Fruit fly (Drosophila melanogaster) whole organism, embryonic: ENCODE measurements around the gene CG44040.

Experiments used
- Atf3 ChIP-seq: fragments of 200-800 bp; sonication (Bioruptor generic); optimal IDR thresholded peaks from 3 replicates; lab custom pipeline; 2016; ENCODE audit warnings: missing biosample characterization, missing genetic modification characterization
- Bgb ChIP-seq: fragments of 200-800 bp; sonication (Bioruptor generic); IDR thresholded peaks from 2 replicates; pipeline ENCODE4 v1.3.6; 2022; ENCODE audit warnings: missing biosample characterization, missing genetic modification characterization; ENCODE audit not compliant: partially characterized antibody
- CG11696 ChIP-seq: fragments of 200-800 bp; sonication (Bioruptor generic); IDR thresholded peaks from 2 replicates; pipeline ENCODE4 v1.3.6; 2022; ENCODE audit warnings: missing biosample characterization, missing genetic modification characterization
- CG13424 ChIP-seq: fragments of 200-800 bp; sonication (Bioruptor generic); optimal IDR thresholded peaks from 2 replicates; lab custom pipeline; 2019; ENCODE audit warnings: missing biosample characterization, mild to moderate bottlenecking, missing genetic modification characterization, moderate library complexity
- CG13624 ChIP-seq: fragments of 200-800 bp; sonication (Bioruptor generic); optimal IDR thresholded peaks from 2 replicates; lab custom pipeline; 2016; ENCODE audit warnings: missing biosample characterization, missing genetic modification characterization
- CG13894 ChIP-seq: fragments of 200-800 bp; sonication (Bioruptor generic); optimal IDR thresholded peaks from 3 replicates; lab custom pipeline; 2018; ENCODE audit warnings: missing biosample characterization, mild to moderate bottlenecking, missing genetic modification characterization, moderate library complexity
- CG14050 ChIP-seq: fragments of 200-800 bp; sonication (Bioruptor generic); IDR thresholded peaks from 3 replicates; pipeline ENCODE4 v1.3.6; 2022; ENCODE audit warnings: missing biosample characterization, missing genetic modification characterization
- CG1529 ChIP-seq: fragments of 200-800 bp; sonication (Bioruptor generic); optimal IDR thresholded peaks from 3 replicates; lab custom pipeline; 2018; ENCODE audit warnings: missing biosample characterization, missing genetic modification characterization
- CG17359 ChIP-seq: fragments of 200-800 bp; sonication (Bioruptor generic); optimal IDR thresholded peaks from 3 replicates; lab custom pipeline; 2018; ENCODE audit warnings: missing biosample characterization, mild to moderate bottlenecking, missing genetic modification characterization, moderate library complexity
- CG17361 ChIP-seq: fragments of 200-800 bp; sonication (Bioruptor generic); IDR thresholded peaks from 3 replicates; pipeline ENCODE4 v1.3.6; 2022; ENCODE audit warnings: missing biosample characterization, missing genetic modification characterization
- CG17385 ChIP-seq: fragments of 200-800 bp; sonication (Bioruptor generic); optimal IDR thresholded peaks from 3 replicates; lab custom pipeline; 2018; ENCODE audit warnings: missing biosample characterization, mild to moderate bottlenecking, missing genetic modification characterization
- CG31224 ChIP-seq: fragments of 200-800 bp; sonication (Bioruptor generic); IDR thresholded peaks from 2 replicates; pipeline ENCODE4 v1.3.6; 2022; ENCODE audit warnings: missing biosample characterization, missing genetic modification characterization
- CG31388 ChIP-seq: fragments of 200-800 bp; sonication (Bioruptor generic); optimal IDR thresholded peaks from 2 replicates; lab custom pipeline; 2016; ENCODE audit warnings: missing biosample characterization, missing genetic modification characterization
- CG31441 ChIP-seq: fragments of 200-800 bp; sonication (Bioruptor generic); IDR thresholded peaks from 2 replicates; pipeline ENCODE4 v1.3.6; 2022; ENCODE audit warnings: missing biosample characterization, missing genetic modification characterization
- CG3163 ChIP-seq: fragments of 200-800 bp; sonication (Bioruptor generic); optimal IDR thresholded peaks from 3 replicates; lab custom pipeline; 2016; ENCODE audit warnings: missing biosample characterization, missing genetic modification characterization
- CG43689 ChIP-seq: fragments of 200-800 bp; sonication (Bioruptor generic); IDR thresholded peaks from 2 replicates; pipeline ENCODE4 v1.3.6; 2022; ENCODE audit warnings: missing biosample characterization, missing genetic modification characterization
- CG4424 ChIP-seq: fragments of 200-800 bp; sonication (Bioruptor generic); optimal IDR thresholded peaks from 3 replicates; lab custom pipeline; 2016; ENCODE audit warnings: missing biosample characterization, missing genetic modification characterization
- CG7271 ChIP-seq: fragments of 200-800 bp; sonication (Bioruptor generic); optimal IDR thresholded peaks from 2 replicates; lab custom pipeline; 2018; ENCODE audit warnings: missing biosample characterization, mild to moderate bottlenecking, missing genetic modification characterization, moderate library complexity
- CG7357 ChIP-seq: fragments of 200-800 bp; sonication (Bioruptor generic); IDR thresholded peaks from 3 replicates; pipeline ENCODE4 v1.3.6; 2022; ENCODE audit warnings: missing biosample characterization, missing genetic modification characterization
- CG8388 ChIP-seq: fragments of 200-800 bp; sonication (Bioruptor generic); optimal IDR thresholded peaks from 2 replicates; lab custom pipeline; 2019; ENCODE audit warnings: missing biosample characterization, mild to moderate bottlenecking, missing genetic modification characterization, moderate library complexity
- CG9932 ChIP-seq: fragments of 200-800 bp; sonication (Bioruptor generic); IDR thresholded peaks from 2 replicates; pipeline ENCODE4 v1.3.6; 2022; ENCODE audit warnings: missing biosample characterization, missing genetic modification characterization
- Doc3 ChIP-seq: fragments of 200-800 bp; sonication (Bioruptor generic); IDR thresholded peaks from 3 replicates; pipeline ENCODE4 v1.3.6; 2022; ENCODE audit warnings: missing biosample characterization, missing genetic modification characterization; ENCODE audit not compliant: partially characterized antibody
- Dref ChIP-seq: fragments of 200-800 bp; sonication (Bioruptor generic); IDR thresholded peaks from 2 replicates; pipeline ENCODE4 v1.3.6; 2022; ENCODE audit warnings: missing biosample characterization, missing genetic modification characterization
- E2f1 ChIP-seq: fragments of 200-800 bp; sonication (Bioruptor generic); IDR thresholded peaks from 2 replicates; pipeline ENCODE4 v1.3.6; 2022; ENCODE audit warnings: missing biosample characterization, missing genetic modification characterization
- Gug ChIP-seq: fragments of 200-800 bp; sonication (Bioruptor generic); IDR thresholded peaks from 4 replicates; pipeline ENCODE4 v1.3.6; 2022; ENCODE audit warnings: missing biosample characterization, missing genetic modification characterization
- Hr51 ChIP-seq, 2 experiments: fragments of 200-800 bp; sonication (Bioruptor generic); optimal IDR thresholded peaks; 2 replicates in 1 of 2; 3 replicates in 1 of 2; lab custom pipeline; 2016 to 2018; ENCODE audit warnings: missing biosample characterization in 2 of 2, missing genetic modification characterization in 2 of 2, mild to moderate bottlenecking in 1 of 2, moderate library complexity in 1 of 2
- Hr78 ChIP-seq, 2 experiments: fragments of 200-800 bp in 1 of 2; fragments of >200 bp in 1 of 2; sonication (Bioruptor generic) in 1 of 2; optimal IDR thresholded peaks; 2 replicates each; lab custom pipeline; 2017 to 2019; ENCODE audit warnings: missing biosample characterization in 2 of 2, missing genetic modification characterization in 2 of 2, mild to moderate bottlenecking in 1 of 2, moderate library complexity in 1 of 2
- MBD-R2 ChIP-seq: fragments of 200-800 bp; sonication (Bioruptor generic); IDR thresholded peaks from 2 replicates; pipeline ENCODE4 v1.3.6; 2022; ENCODE audit warnings: missing biosample characterization, missing genetic modification characterization
- MESR4 ChIP-seq: fragments of 200-800 bp; sonication (Bioruptor generic); optimal IDR thresholded peaks from 2 replicates; lab custom pipeline; 2018; ENCODE audit warnings: missing biosample characterization, mild to moderate bottlenecking, missing genetic modification characterization, moderate library complexity
- NK7.1 ChIP-seq: fragments of 200-800 bp; sonication (Bioruptor generic); optimal IDR thresholded peaks from 3 replicates; lab custom pipeline; 2016; ENCODE audit warnings: missing biosample characterization, missing genetic modification characterization
- Nf-YC ChIP-seq: fragments of 200-800 bp; optimal IDR thresholded peaks from 3 replicates; lab custom pipeline; 2019; ENCODE audit warnings: missing biosample characterization, mild to moderate bottlenecking, missing genetic modification characterization, moderate library complexity
- PHDP ChIP-seq: fragments of 200-800 bp; sonication (Bioruptor generic); optimal IDR thresholded peaks from 3 replicates; lab custom pipeline; 2018; ENCODE audit warnings: missing biosample characterization, mild to moderate bottlenecking, missing genetic modification characterization, moderate library complexity
- Sry-δ ChIP-seq: fragments of 200-800 bp; sonication (Bioruptor generic); optimal IDR thresholded peaks from 2 replicates; lab custom pipeline; 2016; ENCODE audit warnings: missing biosample characterization, missing genetic modification characterization
- al ChIP-seq: fragments of 200-800 bp; sonication (Bioruptor generic); IDR thresholded peaks from 2 replicates; pipeline ENCODE4 v1.3.6; 2022; ENCODE audit warnings: missing biosample characterization, missing genetic modification characterization
- ato ChIP-seq: fragments of 200-800 bp; sonication (Bioruptor generic); IDR thresholded peaks from 2 replicates; pipeline ENCODE4 v1.3.6; 2022; ENCODE audit warnings: missing biosample characterization, missing genetic modification characterization; ENCODE audit not compliant: partially characterized antibody
- bab2 ChIP-seq: fragments of 200-800 bp; sonication (Bioruptor generic); optimal IDR thresholded peaks from 2 replicates; lab custom pipeline; 2016; ENCODE audit warnings: missing biosample characterization, missing genetic modification characterization
- bbx ChIP-seq: fragments of 200-800 bp; sonication (Bioruptor generic); IDR thresholded peaks from 2 replicates; pipeline ENCODE4 v1.3.6; 2022; ENCODE audit warnings: missing biosample characterization, missing genetic modification characterization; ENCODE audit not compliant: partially characterized antibody
- bcd ChIP-seq: fragments of 200-800 bp; sonication (Bioruptor generic); optimal IDR thresholded peaks from 2 replicates; lab custom pipeline; 2017; ENCODE audit warnings: missing biosample characterization, mild to moderate bottlenecking, missing genetic modification characterization
- btn ChIP-seq: fragments of 200-800 bp; sonication (Bioruptor generic); optimal IDR thresholded peaks from 2 replicates; lab custom pipeline; 2016; ENCODE audit warnings: missing biosample characterization, missing genetic modification characterization
- cwo ChIP-seq: fragments of 200-800 bp; sonication (Bioruptor generic); optimal IDR thresholded peaks from 3 replicates; lab custom pipeline; 2017; ENCODE audit warnings: missing biosample characterization, missing genetic modification characterization, mild to moderate bottlenecking, moderate library complexity, missing genetic modification reagents
- emc ChIP-seq: fragments of 200-800 bp; sonication (Bioruptor generic); optimal IDR thresholded peaks from 2 replicates; lab custom pipeline; 2016; ENCODE audit warnings: missing biosample characterization, missing genetic modification characterization
- fd102C ChIP-seq: fragments of 200-800 bp; sonication (Bioruptor generic); optimal IDR thresholded peaks from 2 replicates; lab custom pipeline; 2018; ENCODE audit warnings: missing biosample characterization, mild to moderate bottlenecking, missing genetic modification characterization, moderate library complexity
- kah ChIP-seq: fragments of 200-800 bp; sonication (Bioruptor generic); optimal IDR thresholded peaks from 2 replicates; lab custom pipeline; 2018; ENCODE audit warnings: missing biosample characterization, mild to moderate bottlenecking, missing genetic modification characterization
- mld ChIP-seq: fragments of 200-800 bp; sonication (Bioruptor generic); IDR thresholded peaks from 3 replicates; pipeline ENCODE4 v1.3.6; 2022; ENCODE audit warnings: missing biosample characterization, missing genetic modification characterization; ENCODE audit not compliant: partially characterized antibody
- nerfin-2 ChIP-seq: fragments of 200-800 bp; sonication (Bioruptor generic); IDR thresholded peaks from 2 replicates; pipeline ENCODE4 v1.3.6; 2022; ENCODE audit warnings: missing biosample characterization, missing genetic modification characterization; ENCODE audit not compliant: partially characterized antibody
- pum ChIP-seq: fragments of 200-800 bp; sonication (Bioruptor generic); optimal IDR thresholded peaks from 2 replicates; lab custom pipeline; 2016; ENCODE audit warnings: missing biosample characterization, missing genetic modification characterization
- run ChIP-seq: fragments of 200-800 bp; sonication (Bioruptor generic); optimal IDR thresholded peaks from 3 replicates; lab custom pipeline; 2018; ENCODE audit warnings: missing biosample characterization, mild to moderate bottlenecking, missing genetic modification characterization
- schlank ChIP-seq: fragments of 200-800 bp; sonication (Bioruptor generic); optimal IDR thresholded peaks from 2 replicates; lab custom pipeline; 2018; ENCODE audit warnings: missing biosample characterization, mild to moderate bottlenecking, missing genetic modification characterization
- sisA ChIP-seq: fragments of 200-800 bp; sonication (Bioruptor generic); IDR thresholded peaks from 2 replicates; pipeline ENCODE4 v1.3.6; 2022; ENCODE audit warnings: missing biosample characterization, missing genetic modification characterization
- sug ChIP-seq: fragments of 200-800 bp; optimal IDR thresholded peaks from 2 replicates; lab custom pipeline; 2019; ENCODE audit warnings: missing biosample characterization, mild to moderate bottlenecking, missing genetic modification characterization, moderate library complexity
- ttk ChIP-seq: fragments of 200-800 bp; sonication (Bioruptor generic); IDR thresholded peaks from 2 replicates; pipeline ENCODE4 v2.1.2; 2022; ENCODE audit warnings: missing biosample characterization, missing genetic modification characterization

CG44040 gene

DNA sequence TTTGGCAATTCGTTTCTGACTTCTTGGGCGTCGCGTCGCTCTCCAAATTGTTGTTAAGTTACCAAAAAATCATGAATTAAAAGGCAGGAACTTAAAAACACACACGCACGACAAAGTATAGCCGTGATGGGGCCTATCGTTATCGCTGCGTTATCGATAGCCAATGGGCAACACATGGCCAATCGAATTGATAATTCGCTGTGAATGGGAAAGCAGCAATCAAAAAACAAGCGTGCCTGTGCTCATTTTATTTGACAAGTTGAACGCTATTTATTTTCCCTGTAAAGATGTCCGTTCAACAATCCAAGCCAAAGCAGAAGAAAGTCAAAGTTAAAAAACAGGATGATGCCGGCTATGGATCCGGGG, 25.8 kb downstream of the CG44040 start, which contains the start of the genes Surf4 and CG31301 (continued):
- peak; percentile 76 for TF ChIP-seq Bgb (GFP tag; lab: Robert Waterston, UW)
- TF ChIP-seq CG17359 (tag; lab: Kevin White, UChicago), result peak; percentile 6
- TF ChIP-seq Sry-δ (GFP tag; lab: Kevin White, UChicago), result peak; percentile 51
- TF ChIP-seq cwo (GFP tag; lab: Kevin White, UChicago), result no peak
- TF ChIP-seq E2f1 (GFP tag; lab: Robert Waterston, UW), result no peak
- TF ChIP-seq ato (GFP tag; lab: Robert Waterston, UW), result peak; percentile 85
- TF ChIP-seq Dref (GFP tag; lab: Robert Waterston, UW), result peak; percentile 91
- TF ChIP-seq CG7357 (GFP tag; lab: Robert Waterston, UW), result no peak
- TF ChIP-seq CG17361 (GFP tag; lab: Robert Waterston, UW), result no peak
- TF ChIP-seq PHDP (tag; lab: Kevin White, UChicago), result peak; percentile 7
- no peak for TF ChIP-seq emc
- no peak for TF ChIP-seq CG14050
- TF ChIP-seq Doc3 (GFP tag; lab: Robert Waterston, UW), result peak; percentile 53; the same call in 2 of the 3 replicates
- no peak for TF ChIP-seq Hr51 (GFP tag; optimal IDR thresholded peaks at IDR 0.05; lab: Kevin White, UChicago)
- peak; percentile 34 for TF ChIP-seq CG17385 (GFP tag; lab: Kevin White, UChicago)
- no peak for TF ChIP-seq NK7.1 (GFP tag; lab: Kevin White, UChicago)
- TF ChIP-seq Nf-YC (tag; lab: Kevin White, UChicago), result peak; percentile 8
- no peak for TF ChIP-seq CG8388 (GFP tag; lab: Kevin White, UChicago)
- TF ChIP-seq Hr78 (GFP tag; optimal IDR thresholded peaks at IDR 0.05; lab: Kevin White, UChicago), result no peak
- no peak for TF ChIP-seq CG3163
- TF ChIP-seq sisA (GFP tag; lab: Robert Waterston, UW), result no peak
- TF ChIP-seq CG1529 (GFP tag; lab: Kevin White, UChicago), result no peak
- TF ChIP-seq MESR4 (GFP tag; lab: Kevin White, UChicago), result peak; percentile 77
- no peak for TF ChIP-seq CG31388 (GFP tag; lab: Kevin White, UChicago)
- TF ChIP-seq nerfin-2 (GFP tag; lab: Robert Waterston, UW), result peak; percentile 77
- no peak for TF ChIP-seq btn (GFP tag; lab: Kevin White, UChicago)
- TF ChIP-seq schlank (tag; lab: Kevin White, UChicago), result no peak
- TF ChIP-seq sug, result no peak
- TF ChIP-seq kah (GFP tag; lab: Kevin White, UChicago), result no peak
- TF ChIP-seq run, result no peak
- no peak for TF ChIP-seq CG31224 (GFP tag; lab: Robert Waterston, UW)
- TF ChIP-seq CG7271 (tag; lab: Kevin White, UChicago), result no peak
- TF ChIP-seq CG13624 (GFP tag; lab: Kevin White, UChicago), result peak; percentile 13
- TF ChIP-seq bab2 (GFP tag; lab: Kevin White, UChicago), result no peak
- peak; percentile 72; the same call in 1 of the 3 replicates for TF ChIP-seq mld (GFP tag; lab: Robert Waterston, UW)
- TF ChIP-seq al (GFP tag; lab: Robert Waterston, UW), result no peak
- TF ChIP-seq bbx, result peak; percentile 85
- TF ChIP-seq CG43689 (GFP tag; lab: Robert Waterston, UW), result no peak
- no peak for TF ChIP-seq CG11696 (GFP tag; lab: Robert Waterston, UW)
- no peak for TF ChIP-seq CG4424 (GFP tag; lab: Kevin White, UChicago)
- no peak for TF ChIP-seq bcd (GFP tag; lab: Kevin White, UChicago)
- TF ChIP-seq MBD-R2 (GFP tag; lab: Robert Waterston, UW), result peak; percentile 80
- TF ChIP-seq pum (GFP tag; lab: Kevin White, UChicago), result no peak
- TF ChIP-seq Gug (GFP tag; lab: Robert Waterston, UW), result no peak
- no peak for TF ChIP-seq CG13424 (tag; lab: Kevin White, UChicago)
- TF ChIP-seq CG9932, result no peak
- TF ChIP-seq fd102C (GFP tag; lab: Kevin White, UChicago), result no peak
- no peak for TF ChIP-seq ttk
- no peak for TF ChIP-seq Atf3 (GFP tag; lab: Kevin White, UChicago)
- peak; percentile 6 for TF ChIP-seq CG13894 (tag; lab: Kevin White, UChicago)
- no peak for TF ChIP-seq CG31441 (GFP tag; lab: Robert Waterston, UW)
